Worm (Caenorhabditis elegans): Measurements from ENCODE around the gene lgg-1.

Gene lgg-1

DNA sequence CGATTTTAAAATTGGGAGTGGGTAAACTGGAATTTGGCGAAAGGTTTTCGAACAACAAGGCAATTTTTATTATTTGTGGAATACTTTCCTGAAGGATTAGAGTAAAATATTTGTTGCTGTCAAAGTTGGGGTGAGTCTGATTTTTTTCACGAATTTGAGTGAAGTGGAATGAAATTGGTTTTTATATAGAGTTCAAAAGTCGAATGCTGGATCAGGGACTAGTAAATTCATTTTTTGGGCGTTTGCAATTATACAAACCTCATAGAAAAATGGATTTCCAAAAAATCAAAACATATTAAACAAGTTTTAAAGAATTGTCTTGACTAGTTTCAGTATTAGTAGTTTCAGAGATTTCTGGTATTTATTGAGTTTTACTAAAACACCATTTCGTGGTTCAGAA lies 7.6 kb downstream of the lgg-1 start, which contains the start of gene C32D5.7:
C32D5.7 (minus strand) TSS at position 101 of the 400 bp plus-strand sequence.
- TF ChIP-seq ref-1 (GFP tag; conservative IDR thresholded peaks at IDR 0.05), result no peak
- TF ChIP-seq flt-1 (GFP tag; IDR thresholded peaks at IDR 0.05), result no peak
- TF ChIP-seq klf-2 (GFP tag; conservative IDR thresholded peaks at IDR 0.05), result no peak
- no peak for TF ChIP-seq T22C8.4 (GFP tag; IDR thresholded peaks at IDR 0.05)
- no peak for TF ChIP-seq ztf-29 (GFP tag; IDR thresholded peaks at IDR 0.05)
- TF ChIP-seq tab-1 (GFP tag; IDR thresholded peaks at IDR 0.05), result no peak
- TF ChIP-seq med-1 (GFP tag; optimal IDR thresholded peaks at IDR 0.05; ENCODE audit: insufficient read depth), result no peak
- TF ChIP-seq cog-1 (tag; optimal IDR thresholded peaks at IDR 0.05), result no peak
- no peak for TF ChIP-seq ztf-23 (GFP tag; IDR thresholded peaks at IDR 0.05)

DNA sequence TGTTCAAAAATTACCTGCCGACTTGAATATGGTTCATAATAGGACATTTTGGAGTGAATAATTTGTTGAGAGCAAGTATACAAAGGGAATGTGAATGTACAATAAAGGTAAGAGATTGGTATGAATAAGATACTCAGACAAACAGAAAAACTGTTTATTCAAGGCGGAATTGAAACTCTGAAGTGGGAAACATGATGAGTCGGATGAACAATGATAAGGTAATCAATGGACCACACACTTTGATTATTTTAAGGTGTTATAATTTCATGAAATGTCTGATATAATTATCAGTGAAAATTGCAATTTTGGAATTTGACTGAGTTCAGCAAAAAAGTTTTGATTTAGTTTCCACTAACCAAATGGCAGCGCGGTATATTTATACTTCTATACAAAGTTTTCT lies 8.0 kb downstream of the lgg-1 start:
- TF ChIP-seq ztf-23 (GFP tag; IDR thresholded peaks at IDR 0.05), result no peak
- no peak for TF ChIP-seq ztf-29 (GFP tag; IDR thresholded peaks at IDR 0.05)
- no peak for TF ChIP-seq flt-1 (GFP tag; IDR thresholded peaks at IDR 0.05)
- no peak for TF ChIP-seq ref-1 (GFP tag; conservative IDR thresholded peaks at IDR 0.05)
- TF ChIP-seq cog-1 (tag; optimal IDR thresholded peaks at IDR 0.05), result no peak

- TF ChIP-seq cog-1 (tag; optimal IDR thresholded peaks at IDR 0.05) (no peak), ztf-23 (GFP tag; IDR thresholded peaks at IDR 0.05) (no peak), klf-2 (GFP tag; conservative IDR thresholded peaks at IDR 0.05) (no peak), tab-1 (GFP tag; IDR thresholded peaks at IDR 0.05) (no peak), T22C8.4 (GFP tag; IDR thresholded peaks at IDR 0.05) (no peak), ztf-29 (GFP tag; IDR thresholded peaks at IDR 0.05) (no peak)
Measured at ce11 chrII:6335358-6335757, 12.2 kb downstream of the lgg-1 start, which contains the start of gene C32D5.14. C32D5.14 (plus strand) TSS chrII:6335488.

- no peak for TF ChIP-seq flt-1 (GFP tag; IDR thresholded peaks at IDR 0.05)
- TF ChIP-seq ref-1 (GFP tag; conservative IDR thresholded peaks at IDR 0.05), result no peak
- TF ChIP-seq ztf-23 (GFP tag; IDR thresholded peaks at IDR 0.05), result no peak
- TF ChIP-seq med-1 (GFP tag; optimal IDR thresholded peaks at IDR 0.05; ENCODE audit: insufficient read depth), result no peak
- no peak for TF ChIP-seq tab-1 (GFP tag; IDR thresholded peaks at IDR 0.05)
- TF ChIP-seq T22C8.4 (GFP tag; IDR thresholded peaks at IDR 0.05), result no peak
- no peak for TF ChIP-seq ztf-29 (GFP tag; IDR thresholded peaks at IDR 0.05)
- TF ChIP-seq klf-2 (GFP tag; conservative IDR thresholded peaks at IDR 0.05), result no peak
- no peak for TF ChIP-seq cog-1 (tag; optimal IDR thresholded peaks at IDR 0.05)
Measured at ce11 chrII:6334745-6335260, 12.7 kb downstream of the lgg-1 start.

- no peak for TF ChIP-seq ztf-23 (GFP tag; IDR thresholded peaks at IDR 0.05)
- TF ChIP-seq ref-1 (GFP tag; conservative IDR thresholded peaks at IDR 0.05), result no peak
- no peak for TF ChIP-seq cog-1 (tag; optimal IDR thresholded peaks at IDR 0.05)
- TF ChIP-seq med-1 (GFP tag; optimal IDR thresholded peaks at IDR 0.05; ENCODE audit: insufficient read depth), result no peak
- TF ChIP-seq flt-1 (GFP tag; IDR thresholded peaks at IDR 0.05), result no peak
- no peak for TF ChIP-seq klf-2 (GFP tag; conservative IDR thresholded peaks at IDR 0.05)
Measured at ce11 chrII:6333887-6334286, 13.6 kb downstream of the lgg-1 start, which contains the start of gene ttc-39B. ttc-39B (minus strand) TSS chrII:6333987.

DNA sequence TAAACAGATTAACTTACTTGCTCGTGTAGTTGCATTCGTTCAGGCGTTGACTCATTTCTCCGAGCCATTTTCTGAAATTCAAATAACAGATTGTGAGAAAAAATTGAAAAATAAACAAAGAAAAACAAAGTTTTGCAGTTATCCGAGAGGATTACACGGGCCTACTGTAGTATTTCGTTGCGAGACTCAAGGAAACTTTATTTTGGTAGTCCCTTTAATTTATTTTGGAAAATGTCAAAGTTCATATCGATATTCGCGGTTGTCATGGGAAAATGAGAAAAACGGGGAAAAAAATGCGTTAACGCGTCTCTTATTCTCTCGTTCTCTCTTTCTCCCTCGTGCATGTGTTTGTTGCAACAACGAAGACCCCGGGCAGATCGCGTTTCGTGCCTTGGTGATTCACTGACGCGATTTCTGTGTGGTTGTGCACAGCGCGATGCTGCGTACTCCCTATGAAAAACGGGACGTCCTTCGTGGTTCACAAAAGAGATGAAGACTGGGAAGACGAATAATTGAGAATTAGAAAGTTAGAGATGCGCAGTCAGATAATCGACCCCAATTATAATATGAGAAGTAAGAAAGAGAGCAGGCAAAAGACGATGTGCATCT lies 16.2 kb downstream of the lgg-1 start, which contains the start of gene set-4:
set-4 (minus strand) TSS at position 120 of the 609 bp plus-strand sequence.
- TF ChIP-seq ztf-23 (GFP tag; IDR thresholded peaks at IDR 0.05) (peak; percentile 67; the same call in 1 of the 2 replicates), klf-2 (GFP tag; conservative IDR thresholded peaks at IDR 0.05) (no peak), T22C8.4 (GFP tag; IDR thresholded peaks at IDR 0.05) (no peak), med-1 (GFP tag; optimal IDR thresholded peaks at IDR 0.05; ENCODE audit: insufficient read depth) (no peak), flt-1 (GFP tag; IDR thresholded peaks at IDR 0.05) (peak; percentile 52; the same call in 1 of the 2 replicates), ztf-29 (GFP tag; IDR thresholded peaks at IDR 0.05) (no peak), tab-1 (GFP tag; IDR thresholded peaks at IDR 0.05) (no peak), cog-1 (tag; optimal IDR thresholded peaks at IDR 0.05) (peak; percentile 77)

- TF ChIP-seq med-1 (GFP tag; optimal IDR thresholded peaks at IDR 0.05; ENCODE audit: insufficient read depth) (no peak), cog-1 (tag; optimal IDR thresholded peaks at IDR 0.05) (no peak), klf-2 (GFP tag; conservative IDR thresholded peaks at IDR 0.05) (no peak), flt-1 (GFP tag; IDR thresholded peaks at IDR 0.05) (no peak), ztf-29 (GFP tag; IDR thresholded peaks at IDR 0.05) (no peak), ztf-23 (GFP tag; IDR thresholded peaks at IDR 0.05) (no peak), T22C8.4 (GFP tag; IDR thresholded peaks at IDR 0.05) (no peak), ref-1 (GFP tag; conservative IDR thresholded peaks at IDR 0.05) (no peak), tab-1 (GFP tag; IDR thresholded peaks at IDR 0.05) (no peak)
Measured at ce11 chrII:6328672-6329071, 18.8 kb downstream of the lgg-1 start.

DNA sequence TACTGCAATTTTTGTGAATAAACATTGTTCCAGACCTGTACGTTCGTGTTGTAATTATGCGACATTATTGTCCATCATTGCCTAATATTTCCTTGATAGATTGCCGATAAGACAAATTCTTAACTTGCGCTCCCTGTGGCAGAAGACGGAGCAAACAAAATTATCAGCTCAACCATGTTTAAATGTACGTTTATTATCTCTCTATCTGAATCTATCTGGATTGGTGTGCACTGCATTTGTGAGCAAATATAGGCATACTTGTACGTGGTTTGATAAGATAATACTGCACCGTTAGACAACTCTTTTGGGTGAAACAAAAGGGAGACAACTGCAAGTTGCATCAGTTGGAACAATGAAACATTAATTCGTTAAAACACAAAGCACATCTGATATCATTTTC lies 20.2 kb downstream of the lgg-1 start:
- TF ChIP-seq ref-1 (GFP tag; conservative IDR thresholded peaks at IDR 0.05) (no peak), T22C8.4 (GFP tag; IDR thresholded peaks at IDR 0.05) (no peak)

DNA sequence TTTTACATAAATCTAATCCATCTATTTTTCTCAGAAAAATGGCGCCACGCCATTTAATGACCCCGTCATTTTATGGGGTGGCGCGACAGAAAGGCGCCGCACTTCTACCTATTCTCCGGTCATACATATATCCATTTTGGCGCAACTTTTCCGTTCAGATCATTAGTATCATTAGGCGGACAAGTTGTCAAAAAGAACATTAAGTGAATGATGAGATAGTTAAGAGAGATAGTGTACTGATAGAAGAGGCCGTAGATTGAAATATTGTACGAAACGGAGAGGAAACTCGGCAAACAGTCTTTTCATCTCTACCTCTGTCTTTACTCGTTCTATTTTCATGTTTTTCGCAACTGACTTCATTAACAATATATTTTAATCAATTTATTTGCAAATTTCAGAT lies 23.4 kb downstream of the lgg-1 start, which contains the start of gene sma-6:
sma-6 (plus strand) TSS at position 399 of the 400 bp plus-strand sequence.
- TF ChIP-seq tab-1 (GFP tag; IDR thresholded peaks at IDR 0.05) (no peak), flt-1 (GFP tag; IDR thresholded peaks at IDR 0.05) (no peak), ztf-23 (GFP tag; IDR thresholded peaks at IDR 0.05) (no peak), klf-2 (GFP tag; conservative IDR thresholded peaks at IDR 0.05) (no peak), T22C8.4 (GFP tag; IDR thresholded peaks at IDR 0.05) (no peak), ztf-29 (GFP tag; IDR thresholded peaks at IDR 0.05) (no peak), med-1 (GFP tag; optimal IDR thresholded peaks at IDR 0.05; ENCODE audit: insufficient read depth) (no peak), ref-1 (GFP tag; conservative IDR thresholded peaks at IDR 0.05) (no peak), cog-1 (tag; optimal IDR thresholded peaks at IDR 0.05) (no peak)

ce11 chrII:6322979-6323378 lies 24.5 kb downstream of the lgg-1 start, which contains the start of gene C32D5.4:
C32D5.4 (minus strand) TSS chrII:6323079.
- TF ChIP-seq cog-1 (tag; optimal IDR thresholded peaks at IDR 0.05), result no peak
- no peak for TF ChIP-seq ref-1 (GFP tag; conservative IDR thresholded peaks at IDR 0.05)
- TF ChIP-seq ztf-23 (GFP tag; IDR thresholded peaks at IDR 0.05), result no peak
- TF ChIP-seq T22C8.4 (GFP tag; IDR thresholded peaks at IDR 0.05), result no peak
- TF ChIP-seq med-1 (GFP tag; optimal IDR thresholded peaks at IDR 0.05; ENCODE audit: insufficient read depth), result no peak
- TF ChIP-seq tab-1 (GFP tag; IDR thresholded peaks at IDR 0.05), result no peak
- no peak for TF ChIP-seq flt-1 (GFP tag; IDR thresholded peaks at IDR 0.05)
- no peak for TF ChIP-seq ztf-29 (GFP tag; IDR thresholded peaks at IDR 0.05)
- TF ChIP-seq klf-2 (GFP tag; conservative IDR thresholded peaks at IDR 0.05), result no peak

Measured in whole organism, midembryonic.